Worm (Caenorhabditis elegans): ENCODE measurements around the gene tbc-8.

tbc-8 gene

ce11 chrIII:10380640-10381039 lies 15.9 kb downstream of the tbc-8 start (continued):
- TF ChIP-seq unc-39 (tag; optimal IDR thresholded peaks at IDR 0.05) (no peak), hlh-30 (tag; optimal IDR thresholded peaks at IDR 0.05; ENCODE audit: insufficient read depth) (peak; percentile 8), aha-1 (tag) (no peak), nhr-111 (GFP tag; optimal IDR thresholded peaks at IDR 0.05) (no peak), tra-1 (GFP tag; IDR thresholded peaks at IDR 0.05) (no peak), ceh-28 (tag; optimal IDR thresholded peaks at IDR 0.05) (no peak), F10B5.3 (tag; optimal IDR thresholded peaks at IDR 0.05) (no peak), ceh-44 (GFP tag; IDR thresholded peaks at IDR 0.05) (no peak), Y48G9A.11 (GFP tag; IDR thresholded peaks at IDR 0.05) (no peak), lsy-2 (tag; optimal IDR thresholded peaks at IDR 0.05) (peak in 1 of 2 experiments; percentile 53), hmg-1.1 (GFP tag; IDR thresholded peaks at IDR 0.05) (peak; percentile 37; the same call in 1 of the 2 replicates), lin-38 (GFP tag; IDR thresholded peaks at IDR 0.05) (no peak), F49E8.2 (tag; optimal IDR thresholded peaks at IDR 0.05; ENCODE audit: borderline replicate concordance) (no peak), ZK337.2 (GFP tag; IDR thresholded peaks at IDR 0.05) (no peak), dpl-1 (GFP tag; optimal IDR thresholded peaks at IDR 0.05) (no peak), pha-4 (GFP tag; IDR thresholded peaks at IDR 0.05) (no peak), pha-4 (tag; optimal IDR thresholded peaks at IDR 0.05) (no peak), daf-8 (GFP tag; IDR thresholded peaks at IDR 0.05) (no peak), nhr-48 (tag; optimal IDR thresholded peaks at IDR 0.05) (no peak), ceh-32 (tag; optimal IDR thresholded peaks at IDR 0.05; ENCODE audit: poor library complexity) (no peak), Y105C5A.15 (GFP tag; IDR thresholded peaks at IDR 0.05) (no peak), tag-97 (GFP tag; IDR thresholded peaks at IDR 0.05) (no peak)

ce11 chrIII:10381473-10381872 lies 16.7 kb downstream of the tbc-8 start, which contains the start of gene C38H2.2:
C38H2.2 (plus strand) TSS chrIII:10381773.
- TF ChIP-seq tra-1 (GFP tag; IDR thresholded peaks at IDR 0.05) (no peak), aha-1 (tag) (peak; percentile 38), ZK337.2 (GFP tag; IDR thresholded peaks at IDR 0.05) (no peak), daf-8 (GFP tag; IDR thresholded peaks at IDR 0.05) (no peak), nhr-48 (tag; optimal IDR thresholded peaks at IDR 0.05) (no peak)

ce11 chrIII:10383804-10384203 lies 19.0 kb downstream of the tbc-8 start:
- TF ChIP-seq unc-62 (GFP tag; optimal IDR thresholded peaks at IDR 0.05 in 1 of 2) = no peak
- no peak for TF ChIP-seq unc-62 (tag; optimal IDR thresholded peaks at IDR 0.05)
- TF ChIP-seq aha-1 (tag) = peak; percentile 91
- no peak for TF ChIP-seq dmd-9 (GFP tag; IDR thresholded peaks at IDR 0.05)
- TF ChIP-seq nhr-237 (tag; optimal IDR thresholded peaks at IDR 0.05) = no peak

- no peak for TF ChIP-seq lir-3 (tag; optimal IDR thresholded peaks at IDR 0.05)
- TF ChIP-seq T20F7.1 (GFP tag; optimal IDR thresholded peaks at IDR 0.05) = no peak
- TF ChIP-seq F10B5.3 (tag; optimal IDR thresholded peaks at IDR 0.05) = no peak
- no peak for TF ChIP-seq unc-130 (GFP tag; optimal IDR thresholded peaks at IDR 0.05)
- TF ChIP-seq hlh-30 (tag; optimal IDR thresholded peaks at IDR 0.05; ENCODE audit: insufficient read depth) = no peak
- TF ChIP-seq egl-27 (tag; optimal IDR thresholded peaks at IDR 0.05) = no peak
- no peak for TF ChIP-seq lin-39 (tag; optimal IDR thresholded peaks at IDR 0.05)
- TF ChIP-seq attf-4 (tag; optimal IDR thresholded peaks at IDR 0.05) = no peak
- TF ChIP-seq ama-1 (optimal IDR thresholded peaks at IDR 0.05) = no peak
- TF ChIP-seq F49E8.2 (tag; optimal IDR thresholded peaks at IDR 0.05; ENCODE audit: borderline replicate concordance) = no peak
- no peak for TF ChIP-seq snpc-4 (tag; optimal IDR thresholded peaks at IDR 0.05)
- TF ChIP-seq mdl-1 (tag; optimal IDR thresholded peaks at IDR 0.05) = no peak
- no peak for TF ChIP-seq php-3 (GFP tag; IDR thresholded peaks at IDR 0.05)
- no peak for TF ChIP-seq zfp-3 (GFP tag; conservative IDR thresholded peaks at IDR 0.05)
- no peak for TF ChIP-seq lim-7 (GFP tag; IDR thresholded peaks at IDR 0.05)
- no peak for TF ChIP-seq ceh-44 (GFP tag; IDR thresholded peaks at IDR 0.05)
- TF ChIP-seq gei-8 (GFP tag; optimal IDR thresholded peaks at IDR 0.05) = no peak
- no peak for TF ChIP-seq zip-11 (GFP tag; IDR thresholded peaks at IDR 0.05)
- TF ChIP-seq T26A8.4 (GFP tag; IDR thresholded peaks at IDR 0.05) = no peak
Measured at ce11 chrIII:10386476-10386875, 21.7 kb downstream of the tbc-8 start, which contains the start of gene C38H2.3. C38H2.3 (minus strand) TSS chrIII:10386576.

All from whole organism, L4 larva.